Worm (Caenorhabditis elegans) whole organism, early embryonic: ENCODE data around the gene dex-1.

Experiments
- F13C5.2 ChIP-seq: sonication (generic microtip); optimal IDR thresholded peaks from 2 replicates; lab custom pipeline; 2017; ENCODE audit warnings: mild to moderate bottlenecking, missing genetic modification characterization, inconsistent platforms, missing compliant biosample characterization
- aly-1 ChIP-seq: sonication (generic microtip); optimal IDR thresholded peaks from 2 replicates; lab custom pipeline; 2016; ENCODE audit warnings: missing genetic modification characterization, missing compliant biosample characterization
- ama-1 ChIP-seq: fragments of 150-350 bp; optimal IDR thresholded peaks from 2 replicates; lab custom pipeline; 2014
- ceh-13 ChIP-seq: fragments of 200-800 bp; sonication (Bioruptor generic); optimal IDR thresholded peaks from 2 replicates; lab custom pipeline; 2018; ENCODE audit warnings: mild to moderate bottlenecking, missing genetic modification characterization, missing compliant biosample characterization
- flt-1 ChIP-seq: fragments of 200-800 bp; sonication (Bioruptor generic); IDR thresholded peaks from 2 replicates; pipeline ENCODE4 v1.3.6; 2022; ENCODE audit warnings: missing genetic modification characterization, missing compliant biosample characterization
- hmbx-1 ChIP-seq: sonication (generic microtip); optimal IDR thresholded peaks from 2 replicates; lab custom pipeline; 2016; ENCODE audit warnings: mild to moderate bottlenecking, missing genetic modification characterization, missing compliant biosample characterization
- hnd-1 ChIP-seq: sonication (generic microtip); optimal IDR thresholded peaks from 2 replicates; lab custom pipeline; 2016; ENCODE audit warnings: missing genetic modification characterization, missing compliant biosample characterization
- scrt-1 ChIP-seq: fragments of 200-800 bp; sonication (Bioruptor generic); IDR thresholded peaks from 2 replicates; pipeline ENCODE4 v1.3.6; 2022; ENCODE audit warnings: missing genetic modification characterization, missing compliant biosample characterization
- sea-1 ChIP-seq: fragments of 200-800 bp; sonication (Bioruptor generic); conservative IDR thresholded peaks from 2 replicates; pipeline ENCODE4 v1.3.6; 2022; ENCODE audit warnings: missing genetic modification characterization, missing compliant biosample characterization
- tbx-37 ChIP-seq: fragments of 200-800 bp; sonication (Bioruptor generic); conservative IDR thresholded peaks from 2 replicates; pipeline ENCODE4 v1.3.6; 2022; ENCODE audit warnings: missing genetic modification reagents, missing genetic modification characterization, missing compliant biosample characterization
- tra-4 ChIP-seq: sonication (generic microtip); optimal IDR thresholded peaks from 2 replicates; lab custom pipeline; 2017; ENCODE audit warnings: missing genetic modification characterization, missing compliant biosample characterization

DNA sequence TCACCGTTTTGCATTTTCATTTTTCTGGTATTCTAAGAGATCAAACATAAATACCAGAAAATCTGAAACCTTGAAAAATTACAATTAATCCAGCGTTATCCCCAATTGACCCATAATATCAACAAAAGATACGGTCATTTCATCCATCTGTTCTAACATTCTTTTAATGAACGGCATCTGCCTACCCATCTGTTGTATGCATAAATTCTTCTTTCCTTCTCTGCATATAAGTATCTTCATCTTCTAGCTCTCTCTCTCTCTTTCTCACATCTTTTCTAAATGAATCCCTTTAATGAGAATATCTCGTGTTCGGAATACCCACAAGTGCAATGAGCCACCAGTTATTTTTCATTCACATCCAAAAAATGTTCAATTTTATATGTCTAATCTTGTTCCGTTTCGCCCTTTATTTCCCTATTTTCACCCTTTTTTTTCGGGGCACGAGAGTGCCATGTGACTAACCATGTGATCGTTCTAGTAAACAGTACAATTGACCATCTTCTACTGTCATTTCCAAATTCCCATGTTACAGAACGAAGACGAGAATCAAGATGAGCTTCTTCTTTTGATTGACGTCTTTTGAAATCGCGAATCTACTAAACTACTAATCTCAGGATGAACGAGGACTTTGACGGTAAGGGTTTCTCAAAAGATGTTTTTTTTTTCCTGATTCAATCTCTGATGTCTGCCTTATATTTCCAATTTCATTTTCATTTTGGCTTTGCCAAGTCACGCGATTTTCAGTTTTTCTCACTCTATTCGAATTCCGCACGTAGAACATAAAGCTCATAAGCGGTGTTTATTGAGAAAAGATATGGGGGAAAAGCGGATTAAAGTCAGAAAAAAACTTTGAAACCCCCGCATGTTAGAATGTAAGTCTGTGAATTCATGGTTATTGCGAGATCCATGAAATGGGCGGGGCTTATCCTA is 24.3 kb upstream of the dex-1 start, which contains the start of gene R02F2.1:
- TF ChIP-seq ama-1 (lab: Kevin White, UChicago) (no peak), tbx-37 (GFP tag; lab: Robert Waterston, UW) (no peak), scrt-1 (GFP tag; lab: Robert Waterston, UW) (no peak), hnd-1 (tag; lab: Kevin White, UChicago) (no peak), F13C5.2 (tag; lab: Kevin White, UChicago) (no peak), sea-1 (GFP tag; lab: Robert Waterston, UW) (no peak), hmbx-1 (tag; lab: Kevin White, UChicago) (no peak), ceh-13 (GFP tag; lab: Kevin White, UChicago) (no peak), aly-1 (tag; lab: Kevin White, UChicago) (no peak), flt-1 (GFP tag; lab: Robert Waterston, UW) (no peak), tra-4 (tag; lab: Kevin White, UChicago) (no peak)
